Worm (Caenorhabditis elegans) whole organism, late embryonic: ENCODE results near the gene tag-10.

ENCODE experiments used
- C08G9.2 ChIP-seq: sonication (generic microtip); optimal IDR thresholded peaks from 2 replicates; lab custom pipeline; 2016; ENCODE audit warnings: mild to moderate bottlenecking, missing genetic modification characterization, moderate library complexity, missing compliant biosample characterization
- C38D4.7 ChIP-seq: fragments of 200-800 bp; sonication (Bioruptor generic); optimal IDR thresholded peaks from 2 replicates; lab custom pipeline; 2018; ENCODE audit warnings: mild to moderate bottlenecking, missing genetic modification characterization, moderate library complexity, missing compliant biosample characterization
- F13H6.1 ChIP-seq: sonication (generic microtip); optimal IDR thresholded peaks from 2 replicates; lab custom pipeline; 2016; ENCODE audit warnings: missing genetic modification characterization, missing compliant biosample characterization
- K09A11.1 ChIP-seq: sonication (generic microtip); optimal IDR thresholded peaks from 2 replicates; lab custom pipeline; 2017; ENCODE audit warnings: antibody characterized with exemption, mild to moderate bottlenecking, missing genetic modification characterization, missing compliant biosample characterization; ENCODE audit not compliant: insufficient read depth
- T23F11.4 ChIP-seq: fragments of 200-800 bp; sonication (Bioruptor generic); optimal IDR thresholded peaks from 2 replicates; lab custom pipeline; 2018; ENCODE audit warnings: mild to moderate bottlenecking, missing genetic modification characterization, missing compliant biosample characterization
- ahr-1 ChIP-seq: sonication (generic microtip); optimal IDR thresholded peaks from 2 replicates; lab custom pipeline; 2016; ENCODE audit warnings: missing genetic modification characterization, missing compliant biosample characterization
- ama-1 ChIP-seq: fragments of 150-350 bp; optimal IDR thresholded peaks from 2 replicates; lab custom pipeline; 2014
- ceh-14 ChIP-seq: sonication (generic microtip); optimal IDR thresholded peaks from 2 replicates; lab custom pipeline; 2016; ENCODE audit warnings: missing genotype, missing genetic modification characterization, missing compliant biosample characterization
- ceh-19 ChIP-seq: fragments of 200-800 bp; sonication (Bioruptor generic); optimal IDR thresholded peaks from 2 replicates; lab custom pipeline; 2018; ENCODE audit warnings: mild to moderate bottlenecking, missing genetic modification characterization, missing compliant biosample characterization
- ceh-24 ChIP-seq: sonication (generic microtip); optimal IDR thresholded peaks from 2 replicates; lab custom pipeline; 2016; ENCODE audit warnings: mild to moderate bottlenecking, missing genetic modification characterization, missing compliant biosample characterization
- ceh-30 ChIP-seq: fragments of 150-350 bp; optimal IDR thresholded peaks from 2 replicates; lab custom pipeline; 2014; ENCODE audit warnings: missing biosample characterization, missing genetic modification characterization
- ceh-31 ChIP-seq: sonication (generic microtip); optimal IDR thresholded peaks from 2 replicates; lab custom pipeline; 2016; ENCODE audit warnings: missing genetic modification characterization, missing compliant biosample characterization
- ceh-45 ChIP-seq: fragments of 200-800 bp; sonication (Bioruptor generic); IDR thresholded peaks from 2 replicates; pipeline ENCODE4 v1.3.6; 2022; ENCODE audit warnings: missing genetic modification reagents, missing genetic modification characterization, missing compliant biosample characterization
- ceh-48 ChIP-seq: sonication (generic microtip); optimal IDR thresholded peaks from 2 replicates; lab custom pipeline; 2016; ENCODE audit warnings: missing genetic modification characterization, inconsistent platforms, missing compliant biosample characterization
- ceh-6 ChIP-seq: fragments of 200-800 bp; sonication (Bioruptor generic); optimal IDR thresholded peaks from 2 replicates; lab custom pipeline; 2018; ENCODE audit warnings: mild to moderate bottlenecking, missing genetic modification characterization, missing compliant biosample characterization
- che-1 ChIP-seq: sonication (generic microtip); optimal IDR thresholded peaks from 2 replicates; lab custom pipeline; 2016; ENCODE audit warnings: mild to moderate bottlenecking, missing genetic modification characterization, missing compliant biosample characterization
- elt-2 ChIP-seq: sonication (generic microtip); optimal IDR thresholded peaks from 2 replicates; lab custom pipeline; 2016; ENCODE audit warnings: missing genetic modification reagents, missing genetic modification characterization, missing compliant biosample characterization
- eyg-1 ChIP-seq: sonication (generic microtip); optimal IDR thresholded peaks from 2 replicates; lab custom pipeline; 2016; ENCODE audit warnings: missing genotype, missing genetic modification characterization, missing compliant biosample characterization
- fax-1 ChIP-seq: sonication (generic microtip); optimal IDR thresholded peaks from 2 replicates; lab custom pipeline; 2016; ENCODE audit warnings: missing genotype, missing genetic modification characterization, missing compliant biosample characterization
- fkh-6 ChIP-seq: sonication (generic microtip); optimal IDR thresholded peaks from 2 replicates; lab custom pipeline; 2016; ENCODE audit warnings: missing genetic modification characterization, missing compliant biosample characterization
- hlh-30 ChIP-seq: sonication (generic microtip); optimal IDR thresholded peaks from 2 replicates; lab custom pipeline; 2017; ENCODE audit warnings: antibody characterized with exemption, missing genetic modification characterization, missing compliant biosample characterization; ENCODE audit not compliant: insufficient read depth
- hlh-6 ChIP-seq: sonication (generic microtip); optimal IDR thresholded peaks from 2 replicates; lab custom pipeline; 2016; ENCODE audit warnings: missing genotype, missing genetic modification characterization, missing compliant biosample characterization
- lin-11 ChIP-seq: fragments of 200-800 bp; sonication (Bioruptor generic); optimal IDR thresholded peaks from 2 replicates; lab custom pipeline; 2018; ENCODE audit warnings: mild to moderate bottlenecking, missing genetic modification characterization, missing compliant biosample characterization
- madf-2 ChIP-seq: sonication (generic microtip); optimal IDR thresholded peaks from 2 replicates; lab custom pipeline; 2017; ENCODE audit warnings: missing genetic modification characterization, missing compliant biosample characterization
- mec-3 ChIP-seq: sonication (generic microtip); optimal IDR thresholded peaks from 2 replicates; lab custom pipeline; 2016; ENCODE audit warnings: borderline replicate concordance, missing genetic modification characterization, missing compliant biosample characterization
- nfya-1 ChIP-seq: sonication (generic microtip); optimal IDR thresholded peaks from 2 replicates; lab custom pipeline; 2017; ENCODE audit warnings: missing genetic modification characterization, mild to moderate bottlenecking, missing compliant biosample characterization, antibody characterized with exemption, moderate library complexity
- nhr-232 ChIP-seq: sonication (generic microtip); optimal IDR thresholded peaks from 2 replicates; lab custom pipeline; 2016; ENCODE audit warnings: missing genetic modification characterization, missing compliant biosample characterization
- npax-4 ChIP-seq: sonication (generic microtip); optimal IDR thresholded peaks from 2 replicates; lab custom pipeline; 2016; ENCODE audit warnings: missing genetic modification characterization, missing compliant biosample characterization
- pha-2 ChIP-seq: sonication (generic microtip); optimal IDR thresholded peaks from 2 replicates; lab custom pipeline; 2017; ENCODE audit warnings: mild to moderate bottlenecking, missing genetic modification characterization, missing compliant biosample characterization
- pros-1 ChIP-seq: fragments of 150-350 bp; optimal IDR thresholded peaks from 2 replicates; lab custom pipeline; 2014; ENCODE audit warnings: missing biosample characterization, missing genetic modification reagents, missing genetic modification characterization
- sox-2 ChIP-seq: fragments of 200-800 bp; sonication (Bioruptor generic); IDR thresholded peaks from 2 replicates; pipeline ENCODE4 v1.3.6; 2022; ENCODE audit warnings: missing genetic modification reagents, missing genetic modification characterization, missing compliant biosample characterization
- sox-4 ChIP-seq: sonication (generic microtip); optimal IDR thresholded peaks from 2 replicates; lab custom pipeline; 2017; ENCODE audit warnings: mild to moderate bottlenecking, missing genetic modification characterization, inconsistent platforms, missing compliant biosample characterization
- tbx-2 ChIP-seq: sonication (generic microtip); optimal IDR thresholded peaks from 2 replicates; lab custom pipeline; 2016; ENCODE audit warnings: missing genetic modification characterization, missing compliant biosample characterization
- ttx-3 ChIP-seq: sonication (generic microtip); optimal IDR thresholded peaks from 2 replicates; lab custom pipeline; 2016; ENCODE audit warnings: missing genetic modification reagents, missing genetic modification characterization, missing compliant biosample characterization
- ztf-16 ChIP-seq: sonication (generic microtip); optimal IDR thresholded peaks from 2 replicates; lab custom pipeline; 2017; ENCODE audit warnings: missing genetic modification characterization, missing compliant biosample characterization

Gene tag-10

ce11 chrII:13668844-13669441, 36.6 kb downstream of the tag-10 start, which contains the start of gene C31C9.7:
Gene C31C9.7, plus strand, starts transcription at chrII:13669104.
- no peak for TF ChIP-seq lin-11
- TF ChIP-seq elt-2 (tag; lab: Kevin White, UChicago): no peak
- no peak for TF ChIP-seq npax-4 (tag; lab: Kevin White, UChicago)
- no peak for TF ChIP-seq ceh-24
- TF ChIP-seq che-1 (tag; lab: Kevin White, UChicago): no peak
- TF ChIP-seq ceh-31: no peak
- TF ChIP-seq nhr-232: no peak
- TF ChIP-seq sox-4 (tag; lab: Kevin White, UChicago): no peak
- no peak for TF ChIP-seq pros-1 (tag; lab: Kevin White, UChicago)
- TF ChIP-seq ceh-30 (tag; lab: Kevin White, UChicago): no peak
- no peak for TF ChIP-seq ahr-1
- no peak for TF ChIP-seq mec-3 (tag; lab: Kevin White, UChicago)
- TF ChIP-seq ceh-14: no peak

ce11 chrII:13670707-13671295, 38.4 kb downstream of the tag-10 start:
- TF ChIP-seq hlh-6 (tag; lab: Kevin White, UChicago): no peak
- peak; percentile 1 for TF ChIP-seq elt-2 (tag; lab: Kevin White, UChicago)

ce11 chrII:13672057-13672456, 39.7 kb downstream of the tag-10 start:
- TF ChIP-seq sox-2 (GFP tag; lab: Robert Waterston, UW) (no peak), nhr-232 (no peak), nfya-1 (tag; lab: Kevin White, UChicago) (no peak), pha-2 (tag; lab: Kevin White, UChicago) (no peak), ahr-1 (no peak), fkh-6 (tag; lab: Kevin White, UChicago) (no peak), ceh-45 (GFP tag; lab: Robert Waterston, UW) (no peak), lin-11 (no peak), elt-2 (tag; lab: Kevin White, UChicago) (no peak), ceh-6 (GFP tag; lab: Kevin White, UChicago) (no peak), F13H6.1 (no peak), ttx-3 (tag; lab: Kevin White, UChicago) (no peak), npax-4 (tag; lab: Kevin White, UChicago) (no peak)

ce11 chrII:13673605-13674193, 41.3 kb downstream of the tag-10 start:
- no peak for TF ChIP-seq ztf-16
- no peak for TF ChIP-seq C08G9.2 (tag; lab: Kevin White, UChicago)
- TF ChIP-seq ceh-14: no peak
- TF ChIP-seq sox-4 (tag; lab: Kevin White, UChicago): no peak
- no peak for TF ChIP-seq ceh-19 (GFP tag; lab: Kevin White, UChicago)
- no peak for TF ChIP-seq pros-1 (tag; lab: Kevin White, UChicago)
- no peak for TF ChIP-seq ceh-48 (tag; lab: Kevin White, UChicago)
- no peak for TF ChIP-seq mec-3 (tag; lab: Kevin White, UChicago)
- no peak for TF ChIP-seq T23F11.4 (GFP tag; lab: Kevin White, UChicago)
- TF ChIP-seq fax-1 (tag; lab: Kevin White, UChicago): no peak
- no peak for TF ChIP-seq K09A11.1
- TF ChIP-seq fkh-6 (tag; lab: Kevin White, UChicago): no peak
- no peak for TF ChIP-seq tbx-2 (tag; lab: Kevin White, UChicago)
- TF ChIP-seq nfya-1 (tag; lab: Kevin White, UChicago): no peak
- TF ChIP-seq eyg-1 (tag; lab: Kevin White, UChicago): no peak
- no peak for TF ChIP-seq ama-1
- no peak for TF ChIP-seq madf-2 (tag; lab: Kevin White, UChicago)
- no peak for TF ChIP-seq hlh-30 (tag; lab: Kevin White, UChicago)
- no peak for TF ChIP-seq C38D4.7 (GFP tag; lab: Kevin White, UChicago)
